Fruit fly (Drosophila melanogaster) whole organism, embryonic: ENCODE data around the gene PolD2.

Experiments used
- Abd-B ChIP-seq: fragments of 200-800 bp; sonication (Bioruptor generic); optimal IDR thresholded peaks from 2 replicates; lab custom pipeline; 2018; ENCODE audit warnings: missing biosample characterization, mild to moderate bottlenecking, missing genetic modification characterization, moderate library complexity
- CG10431 ChIP-seq: fragments of 200-800 bp; sonication (Bioruptor generic); optimal IDR thresholded peaks from 3 replicates; lab custom pipeline; 2018; ENCODE audit warnings: missing biosample characterization, mild to moderate bottlenecking, missing genetic modification characterization
- CG10543 ChIP-seq: fragments of 200-800 bp; sonication (Bioruptor generic); optimal IDR thresholded peaks from 3 replicates; lab custom pipeline; 2017; ENCODE audit warnings: missing biosample characterization, mild to moderate bottlenecking, missing genetic modification characterization, moderate library complexity
- CG12659 ChIP-seq: fragments of 200-800 bp; sonication (Bioruptor generic); optimal IDR thresholded peaks from 3 replicates; lab custom pipeline; 2017; ENCODE audit warnings: mild to moderate bottlenecking, missing biosample characterization, missing genetic modification reagents, missing genetic modification characterization
- CG14667 ChIP-seq: fragments of 200-800 bp; sonication (Bioruptor generic); IDR thresholded peaks from 2 replicates; pipeline ENCODE4 v1.3.6; 2022; ENCODE audit warnings: missing biosample characterization, missing genetic modification characterization
- CG17912 ChIP-seq: fragments of 200-800 bp; sonication (Bioruptor generic); optimal IDR thresholded peaks from 2 replicates; lab custom pipeline; 2018; ENCODE audit warnings: missing biosample characterization, mild to moderate bottlenecking, missing genetic modification characterization
- CG34376 ChIP-seq: fragments of 200-800 bp; sonication (Bioruptor generic); optimal IDR thresholded peaks from 2 replicates; lab custom pipeline; 2018; ENCODE audit warnings: missing biosample characterization, mild to moderate bottlenecking, missing genetic modification characterization
- CG3838 ChIP-seq: fragments of 200-800 bp; sonication (Bioruptor generic); optimal IDR thresholded peaks from 3 replicates; lab custom pipeline; 2016; ENCODE audit warnings: missing biosample characterization, missing genetic modification characterization
- CG4707 ChIP-seq: fragments of 200-800 bp; sonication (Bioruptor generic); optimal IDR thresholded peaks from 2 replicates; lab custom pipeline; 2018; ENCODE audit warnings: missing biosample characterization, mild to moderate bottlenecking, missing genetic modification characterization, moderate library complexity
- CG7963 ChIP-seq: fragments of 200-800 bp; sonication (Bioruptor generic); IDR thresholded peaks from 3 replicates; pipeline ENCODE4 v1.3.6; 2022; ENCODE audit warnings: missing biosample characterization, missing genetic modification characterization; ENCODE audit not compliant: partially characterized antibody
- CG8089 ChIP-seq: fragments of 200-800 bp; sonication (Bioruptor generic); optimal IDR thresholded peaks from 3 replicates; lab custom pipeline; 2016; ENCODE audit warnings: missing biosample characterization, missing genetic modification characterization
- Camta ChIP-seq: fragments of 200-800 bp; sonication (Bioruptor generic); optimal IDR thresholded peaks from 2 replicates; lab custom pipeline; 2016; ENCODE audit warnings: missing biosample characterization, missing genetic modification characterization
- Dbx ChIP-seq: fragments of 200-800 bp; sonication (Bioruptor generic); IDR thresholded peaks from 3 replicates; pipeline ENCODE4 v1.3.6; 2022; ENCODE audit warnings: missing biosample characterization, missing genetic modification characterization
- E2f1 ChIP-seq: fragments of 200-800 bp; sonication (Bioruptor generic); IDR thresholded peaks from 2 replicates; pipeline ENCODE4 v1.3.6; 2022; ENCODE audit warnings: missing biosample characterization, missing genetic modification characterization
- ERR ChIP-seq: fragments of 200-800 bp; sonication (Bioruptor generic); optimal IDR thresholded peaks from 2 replicates; lab custom pipeline; 2016; ENCODE audit warnings: missing biosample characterization, missing genetic modification characterization
- GATAe ChIP-seq: fragments of 200-800 bp; sonication (Bioruptor generic); conservative IDR thresholded peaks from 2 replicates; pipeline ENCODE4 v1.3.6; 2022; ENCODE audit warnings: missing biosample characterization, missing genetic modification characterization
- Hey ChIP-seq: fragments of 200-800 bp; sonication (Bioruptor generic); optimal IDR thresholded peaks from 3 replicates; lab custom pipeline; 2018; ENCODE audit warnings: missing biosample characterization, mild to moderate bottlenecking, missing genetic modification characterization
- HmgZ ChIP-seq: fragments of 200-800 bp; sonication (Bioruptor generic); optimal IDR thresholded peaks from 2 replicates; lab custom pipeline; 2018; ENCODE audit warnings: missing biosample characterization, mild to moderate bottlenecking, missing genetic modification characterization
- Mes4 ChIP-seq: fragments of 200-800 bp; sonication (Bioruptor generic); optimal IDR thresholded peaks from 2 replicates; lab custom pipeline; 2016; ENCODE audit warnings: missing biosample characterization, missing genetic modification characterization
- PHDP ChIP-seq: fragments of 200-800 bp; sonication (Bioruptor generic); optimal IDR thresholded peaks from 3 replicates; lab custom pipeline; 2018; ENCODE audit warnings: missing biosample characterization, mild to moderate bottlenecking, missing genetic modification characterization, moderate library complexity
- Pdp1 ChIP-seq, 2 experiments: fragments of 200-800 bp; sonication (Bioruptor generic); optimal IDR thresholded peaks; 3 replicates each; lab custom pipeline; 2016; ENCODE audit warnings: missing biosample characterization in 2 of 2, missing genetic modification characterization in 2 of 2, mild to moderate bottlenecking in 1 of 2, moderate library complexity in 1 of 2
- ato ChIP-seq: fragments of 200-800 bp; sonication (Bioruptor generic); IDR thresholded peaks from 2 replicates; pipeline ENCODE4 v1.3.6; 2022; ENCODE audit warnings: missing biosample characterization, missing genetic modification characterization; ENCODE audit not compliant: partially characterized antibody
- bbx ChIP-seq: fragments of 200-800 bp; sonication (Bioruptor generic); IDR thresholded peaks from 2 replicates; pipeline ENCODE4 v1.3.6; 2022; ENCODE audit warnings: missing biosample characterization, missing genetic modification characterization; ENCODE audit not compliant: partially characterized antibody
- bsh ChIP-seq, 2 experiments: fragments of 200-800 bp; sonication (Bioruptor generic); optimal IDR thresholded peaks; 2 replicates each; lab custom pipeline; 2017 to 2018; ENCODE audit warnings: mild to moderate bottlenecking in 2 of 2, missing biosample characterization in 2 of 2, missing genetic modification characterization in 2 of 2, moderate library complexity in 1 of 2
- cg ChIP-seq: fragments of 200-800 bp; sonication (Bioruptor generic); optimal IDR thresholded peaks from 3 replicates; lab custom pipeline; 2019; ENCODE audit warnings: missing biosample characterization, mild to moderate bottlenecking, missing genetic modification characterization, moderate library complexity
- chn ChIP-seq: fragments of 200-800 bp; sonication (Bioruptor generic); optimal IDR thresholded peaks from 2 replicates; lab custom pipeline; 2016; ENCODE audit warnings: missing biosample characterization, missing genetic modification characterization
- exex ChIP-seq: fragments of 200-800 bp; sonication (Bioruptor generic); optimal IDR thresholded peaks from 4 replicates; lab custom pipeline; 2018; ENCODE audit warnings: missing biosample characterization, mild to moderate bottlenecking, missing genetic modification characterization, moderate library complexity
- grn ChIP-seq: fragments of 200-800 bp; sonication (Bioruptor generic); optimal IDR thresholded peaks from 3 replicates; lab custom pipeline; 2017; ENCODE audit warnings: missing biosample characterization, missing genetic modification characterization
- inv ChIP-seq: fragments of 200-800 bp; sonication (Bioruptor generic); IDR thresholded peaks from 2 replicates; pipeline ENCODE4 v1.3.6; 2022; ENCODE audit warnings: missing biosample characterization, missing genetic modification characterization; ENCODE audit not compliant: partially characterized antibody
- kay ChIP-seq: fragments of 200-800 bp; sonication (Bioruptor generic); optimal IDR thresholded peaks from 2 replicates; lab custom pipeline; 2016; ENCODE audit warnings: missing biosample characterization, missing genetic modification characterization
- maf-S ChIP-seq: fragments of 200-800 bp; sonication (Bioruptor generic); optimal IDR thresholded peaks from 2 replicates; lab custom pipeline; 2016; ENCODE audit warnings: missing biosample characterization, missing genetic modification characterization
- mirr ChIP-seq: fragments of 200-800 bp; sonication (Bioruptor generic); optimal IDR thresholded peaks from 3 replicates; lab custom pipeline; 2018; ENCODE audit warnings: missing biosample characterization, mild to moderate bottlenecking, missing genetic modification characterization
- pan ChIP-seq, 4 experiments: fragments of >200 bp in 3 of 4; fragments of 200-800 bp in 1 of 4; sonication (Bioruptor generic) in 1 of 4; optimal IDR thresholded peaks in 3 of 4; IDR thresholded peaks in 1 of 4; 2 replicates each; pipeline versions ENCODE4 v1.3.6 to Lab custom; 2017 to 2022; ENCODE audit warnings: missing biosample characterization in 2 of 4, missing genetic modification characterization in 2 of 4, mixed read lengths in 1 of 4
- pfk ChIP-seq: fragments of 200-800 bp; sonication (Bioruptor generic); optimal IDR thresholded peaks from 2 replicates; lab custom pipeline; 2018; ENCODE audit warnings: missing biosample characterization, mild to moderate bottlenecking, missing genetic modification characterization, moderate library complexity
- salm ChIP-seq: fragments of 200-800 bp; sonication (Bioruptor generic); optimal IDR thresholded peaks from 2 replicates; lab custom pipeline; 2018; ENCODE audit warnings: missing biosample characterization, mild to moderate bottlenecking, missing genetic modification characterization
- sd ChIP-seq: fragments of 200-800 bp; sonication (Bioruptor generic); optimal IDR thresholded peaks from 3 replicates; lab custom pipeline; 2018; ENCODE audit warnings: missing biosample characterization, mild to moderate bottlenecking, missing genetic modification characterization, moderate library complexity
- so ChIP-seq: fragments of 200-800 bp; sonication (Bioruptor generic); IDR thresholded peaks from 3 replicates; pipeline ENCODE4 v1.3.6; 2022; ENCODE audit warnings: missing biosample characterization, missing genetic modification characterization
- ssp ChIP-seq: fragments of 200-800 bp; sonication (Bioruptor generic); IDR thresholded peaks from 2 replicates; pipeline ENCODE4 v1.3.6; 2022; ENCODE audit warnings: missing biosample characterization, missing genetic modification characterization
- sug ChIP-seq: fragments of 200-800 bp; optimal IDR thresholded peaks from 2 replicates; lab custom pipeline; 2019; ENCODE audit warnings: missing biosample characterization, mild to moderate bottlenecking, missing genetic modification characterization, moderate library complexity
- unpg ChIP-seq: fragments of 200-800 bp; sonication (Bioruptor generic); optimal IDR thresholded peaks from 3 replicates; lab custom pipeline; 2018; ENCODE audit warnings: missing biosample characterization, mild to moderate bottlenecking, missing genetic modification characterization, moderate library complexity
- usp ChIP-seq: fragments of >200 bp; optimal IDR thresholded peaks from 2 replicates; lab custom pipeline; 2017; ENCODE audit warnings: missing biosample characterization, missing genetic modification characterization
- wek ChIP-seq: fragments of 200-800 bp; sonication (Bioruptor generic); optimal IDR thresholded peaks from 3 replicates; lab custom pipeline; 2018; ENCODE audit warnings: missing biosample characterization, mild to moderate bottlenecking, missing genetic modification characterization, moderate library complexity
- z ChIP-seq: fragments of 200-800 bp; sonication (Bioruptor generic); IDR thresholded peaks from 3 replicates; pipeline ENCODE4 v1.3.6; 2022; ENCODE audit warnings: missing biosample characterization, missing genetic modification characterization
- zen2 ChIP-seq: fragments of 200-800 bp; sonication (Bioruptor generic); IDR thresholded peaks from 3 replicates; pipeline ENCODE4 v1.3.6; 2022; ENCODE audit warnings: missing biosample characterization, missing genetic modification characterization; ENCODE audit not compliant: partially characterized antibody
- zf30C ChIP-seq: fragments of 200-800 bp; sonication (Bioruptor generic); optimal IDR thresholded peaks from 3 replicates; lab custom pipeline; 2018; ENCODE audit warnings: missing biosample characterization, mild to moderate bottlenecking, missing genetic modification characterization
- zfh2 ChIP-seq: fragments of 200-800 bp; sonication (Bioruptor generic); optimal IDR thresholded peaks from 2 replicates; lab custom pipeline; 2016; ENCODE audit warnings: missing biosample characterization, missing genetic modification characterization

The PolD2 gene

DNA sequence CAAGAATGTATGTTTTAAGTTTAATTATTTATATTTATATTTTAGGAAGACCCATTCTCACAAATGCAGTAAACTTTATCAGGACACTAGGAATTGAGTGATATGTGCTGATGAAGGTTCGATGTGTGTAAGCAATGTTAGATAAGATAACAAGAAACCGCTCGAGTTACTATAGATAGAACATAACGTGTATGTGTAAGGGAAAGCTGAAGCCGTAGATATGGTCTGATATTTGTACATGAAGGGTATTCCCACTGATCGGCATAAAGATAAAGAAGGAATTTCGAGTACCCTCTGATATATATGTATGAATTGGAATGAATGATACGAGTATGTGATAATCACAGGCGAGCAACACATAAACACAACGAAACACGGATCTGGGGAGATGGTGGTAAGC lies 8.7 kb downstream of the PolD2 start:
- TF ChIP-seq cg (GFP tag; lab: Kevin White, UChicago) (peak; percentile 28), wek (GFP tag; lab: Kevin White, UChicago) (peak; percentile 95), CG34376 (peak; percentile 82), sd (peak; percentile 99), E2f1 (GFP tag; lab: Robert Waterston, UW) (no peak), grn (GFP tag; lab: Kevin White, UChicago) (peak; percentile 98), z (GFP tag; lab: Robert Waterston, UW) (peak; percentile 13; the same call in 1 of the 3 replicates), exex (tag; lab: Kevin White, UChicago) (peak; percentile 68), mirr (GFP tag; lab: Kevin White, UChicago) (peak; percentile 72), GATAe (peak; percentile 73), PHDP (tag; lab: Kevin White, UChicago) (no peak)

DNA sequence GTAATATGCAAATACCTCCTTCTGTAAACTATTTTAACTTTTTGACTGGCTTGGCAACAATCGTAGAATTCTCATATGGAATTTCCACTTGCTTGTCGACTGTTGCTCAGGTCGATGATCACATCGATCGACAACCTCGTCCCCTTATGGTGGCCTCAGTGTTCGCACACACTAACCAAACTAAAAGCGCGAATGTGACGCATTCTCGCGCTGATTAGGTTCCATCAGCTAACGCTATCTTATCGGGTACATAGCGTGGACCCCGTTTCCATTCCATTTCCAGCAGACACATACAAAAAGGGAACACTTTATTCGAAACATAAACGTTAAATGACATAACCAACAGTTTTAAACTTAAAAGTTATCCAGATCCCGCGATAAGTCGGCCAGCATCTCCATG lies 13.9 kb downstream of the PolD2 start:
- TF ChIP-seq kay (GFP tag; lab: Kevin White, UChicago) (peak; percentile 28), CG3838 (no peak), bsh (GFP tag; optimal IDR thresholded peaks at IDR 0.05; lab: Kevin White, UChicago) (no peak), sd (peak; percentile 78), bbx (GFP tag; lab: Robert Waterston, UW) (no peak), pfk (GFP tag; lab: Kevin White, UChicago) (peak; percentile 55), sug (peak; percentile 66), grn (GFP tag; lab: Kevin White, UChicago) (peak; percentile 3), Dbx (GFP tag; lab: Robert Waterston, UW) (0 out of 3 replicates have a peak, but pooled peaks have one; percentile 8), unpg (GFP tag; lab: Kevin White, UChicago) (no peak), CG34376 (peak; percentile 65), ato (GFP tag; lab: Robert Waterston, UW) (no peak), Abd-B (GFP tag; lab: Kevin White, UChicago) (no peak), CG12659 (no peak), exex (tag; lab: Kevin White, UChicago) (peak; percentile 69), CG10543 (GFP tag; lab: Kevin White, UChicago) (peak; percentile 55), zfh2 (GFP tag; lab: Kevin White, UChicago) (no peak), CG17912 (GFP tag; lab: Kevin White, UChicago) (no peak), Mes4 (GFP tag; lab: Kevin White, UChicago) (no peak), salm (tag; lab: Kevin White, UChicago) (no peak), Hey (tag; lab: Kevin White, UChicago) (peak; percentile 97), inv (GFP tag; lab: Robert Waterston, UW) (no peak), Pdp1 (GFP tag; optimal IDR thresholded peaks at IDR 0.05; lab: Kevin White, UChicago) (peak in 1 of 2 experiments; percentile 66), mirr (GFP tag; lab: Kevin White, UChicago) (peak; percentile 34), zen2 (no peak), HmgZ (tag; lab: Kevin White, UChicago) (peak; percentile 18), CG4707 (no peak), CG8089 (GFP tag; lab: Kevin White, UChicago) (no peak), GATAe (peak; percentile 57)

DNA sequence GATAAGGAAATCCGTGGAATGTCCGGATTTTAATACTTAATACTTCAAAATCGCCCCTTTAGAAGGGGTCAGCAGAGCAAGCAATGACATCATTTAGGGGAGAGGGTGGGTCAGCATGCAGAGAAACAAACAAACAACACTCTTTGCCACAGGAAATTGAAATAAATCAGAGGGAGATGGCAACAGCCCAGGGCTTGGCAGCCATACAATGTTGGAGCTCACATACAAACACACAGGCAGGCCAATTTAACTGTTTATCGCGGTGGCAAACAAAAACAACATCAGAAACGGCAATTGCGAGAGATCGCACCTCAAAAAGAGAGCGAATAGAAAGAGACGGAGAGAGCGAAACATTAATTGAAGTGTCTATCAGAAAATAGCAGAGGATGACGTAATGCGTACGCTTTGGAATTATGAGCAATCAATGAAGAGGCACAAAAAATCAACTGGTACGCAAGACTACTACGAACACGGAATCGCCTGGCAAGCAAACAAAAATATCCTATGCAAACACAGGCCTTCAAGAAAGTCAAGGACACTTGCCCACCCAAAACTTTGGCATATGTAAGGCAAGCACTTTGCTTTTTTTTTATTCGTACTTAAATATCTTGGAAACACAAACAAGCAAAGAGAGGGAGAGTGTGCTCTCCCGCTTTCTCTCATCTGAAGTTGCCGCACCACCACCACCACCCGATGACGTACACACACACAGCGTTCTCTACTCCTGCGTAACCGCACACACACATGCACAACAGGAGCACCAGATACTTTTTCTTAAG lies 18.9 kb downstream of the PolD2 start:
- TF ChIP-seq pan (optimal IDR thresholded peaks at IDR 0.05; lab: Kevin White, UChicago) (no peak), pan (GFP tag; optimal IDR thresholded peaks at IDR 0.05 in 1 of 2, IDR thresholded peaks at IDR 0.05 in 1 of 2) (no peak), CG7963 (GFP tag; lab: Robert Waterston, UW) (no peak), usp (GFP tag; lab: Kevin White, UChicago) (no peak), maf-S (GFP tag; lab: Kevin White, UChicago) (no peak), Camta (GFP tag; lab: Kevin White, UChicago) (no peak), Abd-B (GFP tag; lab: Kevin White, UChicago) (peak; percentile 21), chn (GFP tag; lab: Kevin White, UChicago) (no peak), CG14667 (no peak), so (GFP tag; lab: Robert Waterston, UW) (peak; percentile 59; the same call in 1 of the 3 replicates), ERR (GFP tag; lab: Kevin White, UChicago) (no peak), CG10431 (no peak), ssp (no peak), zf30C (GFP tag; lab: Kevin White, UChicago) (no peak)
